Worm (Caenorhabditis elegans): ENCODE data around the gene ZK686.2.

DNA sequence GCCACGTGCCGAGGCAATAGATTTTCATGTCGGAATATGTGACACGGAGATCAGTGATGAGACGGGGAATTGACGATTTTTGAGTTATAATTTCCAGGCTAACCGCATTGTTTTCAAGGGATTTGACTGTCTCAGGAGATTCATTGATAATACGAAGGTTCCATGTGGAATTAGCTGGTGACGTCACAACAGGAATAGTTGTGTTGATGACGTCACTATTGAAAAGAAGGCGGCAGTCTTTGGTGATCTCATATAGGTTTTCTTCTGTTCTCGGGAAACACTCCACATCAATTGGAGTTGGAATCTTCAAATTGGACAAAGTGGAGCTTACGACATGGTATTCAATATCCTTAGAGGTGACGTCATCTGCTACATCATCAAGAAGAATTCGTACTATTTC is 22.7 kb downstream of the ZK686.2 start:
- no peak for TF ChIP-seq B0310.2 (tag; optimal IDR thresholded peaks at IDR 0.05)
- no peak for TF ChIP-seq ama-1 (optimal IDR thresholded peaks at IDR 0.05)
- TF ChIP-seq flt-1 (GFP tag; IDR thresholded peaks at IDR 0.05): no peak
- TF ChIP-seq hnd-1 (tag; optimal IDR thresholded peaks at IDR 0.05): no peak
- no peak for TF ChIP-seq pes-1 (GFP tag; IDR thresholded peaks at IDR 0.05)
- no peak for TF ChIP-seq scrt-1 (GFP tag; IDR thresholded peaks at IDR 0.05)
- no peak for TF ChIP-seq ets-7 (tag; optimal IDR thresholded peaks at IDR 0.05)
- TF ChIP-seq ceh-36 (tag; optimal IDR thresholded peaks at IDR 0.05): no peak
- no peak for TF ChIP-seq tbx-11 (GFP tag; IDR thresholded peaks at IDR 0.05)
- TF ChIP-seq hmbx-1 (tag; optimal IDR thresholded peaks at IDR 0.05): no peak
- no peak for TF ChIP-seq aly-1 (tag; optimal IDR thresholded peaks at IDR 0.05)
- no peak for TF ChIP-seq tra-4 (tag; optimal IDR thresholded peaks at IDR 0.05)
- TF ChIP-seq F13C5.2 (tag; optimal IDR thresholded peaks at IDR 0.05): no peak

All from whole organism, early embryonic.